Worm (Caenorhabditis elegans): ENCODE results near the gene ufd-3.

- TF ChIP-seq nhr-12 (tag; optimal IDR thresholded peaks at IDR 0.05) (no peak), ZK546.5 (tag; optimal IDR thresholded peaks at IDR 0.05) (no peak), sem-4 (tag; optimal IDR thresholded peaks at IDR 0.05) (no peak), unc-62 (GFP tag; optimal IDR thresholded peaks at IDR 0.05) (no peak), mdl-1 (tag; optimal IDR thresholded peaks at IDR 0.05) (no peak)
These were observed 19.6 kb downstream of the ufd-3 start for ce11 chrII:9960127-9960526.

Data from whole organism, L2 larva.